Fruit fly (Drosophila melanogaster) whole organism, adult: ENCODE measurements around the gene Pyroxd1.

ENCODE experiments used
- CG7101 ChIP-seq: fragments of 200-800 bp; sonication (Bioruptor generic); optimal IDR thresholded peaks from 2 replicates; lab custom pipeline; 2018; ENCODE audit warnings: missing biosample characterization, mild to moderate bottlenecking, missing genetic modification characterization, moderate library complexity
- bab1 ChIP-seq: fragments of 200-800 bp; sonication (Bioruptor generic); optimal IDR thresholded peaks from 3 replicates; lab custom pipeline; 2019; ENCODE audit warnings: missing biosample characterization, mild to moderate bottlenecking, missing genetic modification characterization, moderate library complexity
- cnc ChIP-seq, 2 experiments: fragments of >200 bp; optimal IDR thresholded peaks; 2 replicates each; lab custom pipeline; 2017
- kay ChIP-seq: fragments of 200-800 bp; sonication (Bioruptor generic); peaks from one replicate; lab custom pipeline; 2016; ENCODE audit warnings: missing biosample characterization, missing genetic modification characterization, borderline replicate concordance
- tj ChIP-seq: fragments of 200-800 bp; sonication (Bioruptor generic); optimal IDR thresholded peaks from 3 replicates; lab custom pipeline; 2017; ENCODE audit warnings: missing biosample characterization, mild to moderate bottlenecking, missing genetic modification characterization, moderate library complexity

dm6 chr2L:20097773-20098172, 6.5 kb downstream of the Pyroxd1 start:
- TF ChIP-seq cnc (optimal IDR thresholded peaks at IDR 0.05; lab: Kevin White, UChicago) (no peak), tj (GFP tag; lab: Kevin White, UChicago) (no peak), CG7101 (tag; lab: Kevin White, UChicago) (no peak), bab1 (no peak), kay (GFP tag; lab: Kevin White, UChicago) (no peak)
